Fruit fly (Drosophila melanogaster): ENCODE measurements around the gene Prp39.
A peak's percentile ranks its signal among the peaks of the same experiment; 100 is the strongest.

dm6 chr3R:28858241-28858647 lies 46.3 kb downstream of the Prp39 start:
- no peak for TF ChIP-seq Hr78 (GFP tag; optimal IDR thresholded peaks at IDR 0.05)
- TF ChIP-seq dl (GFP tag; optimal IDR thresholded peaks at IDR 0.05; ENCODE audit: insufficient read depth in 1 of 2, partially characterized antibody in 2 of 2), result no peak
- TF ChIP-seq Myc (optimal IDR thresholded peaks at IDR 0.05), result no peak
- TF ChIP-seq Hr83 (GFP tag; optimal IDR thresholded peaks at IDR 0.05; ENCODE audit: poor library complexity, severe bottlenecking), result peak; percentile 41
- no peak for TF ChIP-seq usp (GFP tag; optimal IDR thresholded peaks at IDR 0.05)
- TF ChIP-seq pan (optimal IDR thresholded peaks at IDR 0.05), result no peak
- TF ChIP-seq Hnf4 (GFP tag; optimal IDR thresholded peaks at IDR 0.05), result no peak

Data from whole organism, wandering third instar larva.